Fruit fly (Drosophila melanogaster) whole organism, prepupa: ENCODE data around the gene CG46383.

Experiments
- CG10631 ChIP-seq: fragments of 200-800 bp; sonication (Bioruptor generic); optimal IDR thresholded peaks from 2 replicates; lab custom pipeline; 2016; ENCODE audit warnings: missing biosample characterization, missing genetic modification characterization
- CG11294 ChIP-seq: fragments of 200-800 bp; sonication (Bioruptor generic); IDR thresholded peaks from 2 replicates; pipeline ENCODE4 v1.3.6; 2022; ENCODE audit warnings: missing biosample characterization, missing genetic modification characterization
- CG11762 ChIP-seq: fragments of 200-800 bp; sonication (Bioruptor generic); optimal IDR thresholded peaks from 3 replicates; lab custom pipeline; 2016; ENCODE audit warnings: missing biosample characterization, missing genetic modification characterization; ENCODE audit not compliant: insufficient read depth
- CG11902 ChIP-seq: fragments of 200-800 bp; sonication (Bioruptor generic); optimal IDR thresholded peaks from 3 replicates; lab custom pipeline; 2016; ENCODE audit warnings: missing biosample characterization, missing genetic modification characterization
- CG15336 ChIP-seq: fragments of 200-800 bp; sonication (Bioruptor generic); IDR thresholded peaks from 2 replicates; pipeline ENCODE4 v1.3.6; 2022; ENCODE audit warnings: missing biosample characterization, missing genetic modification characterization
- CG1621 ChIP-seq: fragments of 200-800 bp; sonication (Bioruptor generic); optimal IDR thresholded peaks from 3 replicates; lab custom pipeline; 2018; ENCODE audit warnings: missing biosample characterization, mild to moderate bottlenecking, missing genetic modification characterization
- CG16779 ChIP-seq: fragments of 200-800 bp; sonication (Bioruptor generic); optimal IDR thresholded peaks from 3 replicates; lab custom pipeline; 2017; ENCODE audit warnings: missing biosample characterization, mild to moderate bottlenecking, missing genetic modification characterization
- CG3032 ChIP-seq: fragments of 200-800 bp; optimal IDR thresholded peaks from 2 replicates; lab custom pipeline; 2019; ENCODE audit warnings: missing biosample characterization, mild to moderate bottlenecking, missing genetic modification characterization, moderate library complexity
- CG31627 ChIP-seq: fragments of 200-800 bp; sonication (Bioruptor generic); optimal IDR thresholded peaks from 3 replicates; lab custom pipeline; 2016; ENCODE audit warnings: missing biosample characterization, missing genetic modification characterization
- CG32006 ChIP-seq: fragments of 200-800 bp; sonication (Bioruptor generic); optimal IDR thresholded peaks from 3 replicates; lab custom pipeline; 2017; ENCODE audit warnings: missing biosample characterization, mild to moderate bottlenecking, missing genetic modification characterization
- CG34406 ChIP-seq: fragments of 200-800 bp; sonication (Bioruptor generic); optimal IDR thresholded peaks from 3 replicates; lab custom pipeline; 2016; ENCODE audit warnings: missing biosample characterization, missing genetic modification characterization
- CG3919 ChIP-seq: fragments of 200-800 bp; sonication (Bioruptor generic); optimal IDR thresholded peaks from 3 replicates; lab custom pipeline; 2016; ENCODE audit warnings: missing biosample characterization, missing genetic modification characterization
- CG4318 ChIP-seq: fragments of 200-800 bp; sonication (Bioruptor generic); optimal IDR thresholded peaks from 3 replicates; lab custom pipeline; 2017; ENCODE audit warnings: missing biosample characterization, mild to moderate bottlenecking, missing genetic modification characterization
- CG6163 ChIP-seq: fragments of 200-800 bp; sonication (Bioruptor generic); IDR thresholded peaks from 3 replicates; pipeline ENCODE4 v1.3.6; 2022; ENCODE audit warnings: missing biosample characterization, missing genetic modification characterization
- CG6276 ChIP-seq: fragments of 200-800 bp; sonication (Bioruptor generic); optimal IDR thresholded peaks from 2 replicates; lab custom pipeline; 2017; ENCODE audit warnings: missing biosample characterization, mild to moderate bottlenecking, missing genetic modification characterization
- CG6792 ChIP-seq: fragments of 200-800 bp; sonication (Bioruptor generic); optimal IDR thresholded peaks from 3 replicates; lab custom pipeline; 2016; ENCODE audit warnings: missing biosample characterization, missing genetic modification characterization
- CG6808 ChIP-seq: fragments of 200-800 bp; sonication (Bioruptor generic); optimal IDR thresholded peaks from 3 replicates; lab custom pipeline; 2017; ENCODE audit warnings: missing biosample characterization, missing genetic modification characterization, mild to moderate bottlenecking, moderate library complexity, missing genetic modification reagents
- CG6854 ChIP-seq: fragments of 200-800 bp; sonication (Bioruptor generic); optimal IDR thresholded peaks from 2 replicates; lab custom pipeline; 2017; ENCODE audit warnings: missing biosample characterization, mild to moderate bottlenecking, missing genetic modification characterization
- CG8119 ChIP-seq: fragments of 200-800 bp; sonication (Bioruptor generic); IDR thresholded peaks from 3 replicates; pipeline ENCODE4 v1.3.6; 2022; ENCODE audit warnings: missing biosample characterization, missing genetic modification characterization
- CG8319 ChIP-seq: fragments of 200-800 bp; sonication (Bioruptor generic); optimal IDR thresholded peaks from 3 replicates; lab custom pipeline; 2016; ENCODE audit warnings: missing biosample characterization, missing genetic modification characterization
- CG8632 ChIP-seq: fragments of 200-800 bp; sonication (Bioruptor generic); optimal IDR thresholded peaks from 3 replicates; lab custom pipeline; 2016; ENCODE audit warnings: missing biosample characterization, missing genetic modification characterization
- Eip75B ChIP-seq: fragments of 200-800 bp; sonication (Bioruptor generic); optimal IDR thresholded peaks from 3 replicates; lab custom pipeline; 2016; ENCODE audit warnings: missing biosample characterization, missing genetic modification characterization
- Eip78C ChIP-seq: fragments of 200-800 bp; sonication (Bioruptor generic); peaks from one replicate; lab custom pipeline; 2016; ENCODE audit warnings: missing biosample characterization, missing genetic modification characterization
- Eip93F ChIP-seq: fragments of 200-800 bp; sonication (Bioruptor generic); optimal IDR thresholded peaks from 2 replicates; lab custom pipeline; 2016; ENCODE audit warnings: missing biosample characterization, mild to moderate bottlenecking, missing genetic modification characterization
- Ets21C ChIP-seq: fragments of 200-800 bp; sonication (Bioruptor generic); optimal IDR thresholded peaks from 3 replicates; lab custom pipeline; 2016; ENCODE audit warnings: missing biosample characterization, missing genetic modification characterization
- Gug ChIP-seq: fragments of 200-800 bp; sonication (Bioruptor generic); IDR thresholded peaks from 2 replicates; pipeline ENCODE4 v1.3.6; 2022; ENCODE audit warnings: missing biosample characterization, missing genetic modification characterization
- Hr38 ChIP-seq: sonication (Bioruptor generic); optimal IDR thresholded peaks from 2 replicates; lab custom pipeline; 2016; ENCODE audit warnings: missing biosample characterization, missing genetic modification characterization
- Hr39 ChIP-seq: fragments of 200-800 bp; sonication (Bioruptor generic); optimal IDR thresholded peaks from 2 replicates; lab custom pipeline; 2016; ENCODE audit warnings: missing biosample characterization, missing genetic modification characterization
- Hr4 ChIP-seq: fragments of 200-800 bp; sonication (Bioruptor generic); optimal IDR thresholded peaks from 3 replicates; lab custom pipeline; 2016; ENCODE audit warnings: missing biosample characterization, missing genetic modification characterization
- Lpt ChIP-seq: fragments of 200-800 bp; sonication (Bioruptor generic); optimal IDR thresholded peaks from 3 replicates; lab custom pipeline; 2016; ENCODE audit warnings: missing biosample characterization, missing genetic modification characterization
- Met ChIP-seq: fragments of 200-800 bp; sonication (Bioruptor generic); optimal IDR thresholded peaks from 3 replicates; lab custom pipeline; 2016; ENCODE audit warnings: missing biosample characterization, missing genetic modification characterization
- OdsH ChIP-seq: fragments of 200-800 bp; sonication (Bioruptor generic); optimal IDR thresholded peaks from 3 replicates; lab custom pipeline; 2016; ENCODE audit warnings: missing biosample characterization, missing genetic modification characterization
- Smox ChIP-seq: fragments of 200-800 bp; sonication (Bioruptor generic); optimal IDR thresholded peaks from 3 replicates; lab custom pipeline; 2016; ENCODE audit warnings: missing biosample characterization, missing genetic modification characterization
- Sox102F ChIP-seq: fragments of 200-800 bp; sonication (Bioruptor generic); optimal IDR thresholded peaks from 2 replicates; lab custom pipeline; 2016; ENCODE audit warnings: missing biosample characterization, mild to moderate bottlenecking, missing genetic modification characterization
- Sox15 ChIP-seq: fragments of 200-800 bp; sonication (Bioruptor generic); optimal IDR thresholded peaks from 3 replicates; lab custom pipeline; 2016; ENCODE audit warnings: missing biosample characterization, missing genetic modification characterization
- achi ChIP-seq: fragments of 200-800 bp; sonication (Bioruptor generic); optimal IDR thresholded peaks from 3 replicates; lab custom pipeline; 2016; ENCODE audit warnings: missing biosample characterization, missing genetic modification characterization
- dac ChIP-seq: fragments of 200-800 bp; sonication (Bioruptor generic); optimal IDR thresholded peaks from 2 replicates; lab custom pipeline; 2017; ENCODE audit warnings: missing biosample characterization, mild to moderate bottlenecking, missing genetic modification characterization
- dsx ChIP-seq: fragments of 200-800 bp; optimal IDR thresholded peaks from 3 replicates; lab custom pipeline; 2019; ENCODE audit warnings: missing biosample characterization, mild to moderate bottlenecking, missing genetic modification characterization, moderate library complexity; ENCODE audit not compliant: poor library complexity, severe bottlenecking
- eg ChIP-seq: fragments of 200-800 bp; sonication (Bioruptor generic); IDR thresholded peaks from 3 replicates; pipeline ENCODE4 v1.3.6; 2022; ENCODE audit warnings: missing biosample characterization, missing genetic modification characterization
- esn ChIP-seq: fragments of 200-800 bp; sonication (Bioruptor generic); optimal IDR thresholded peaks from 2 replicates; lab custom pipeline; 2016; ENCODE audit warnings: missing biosample characterization, mild to moderate bottlenecking, missing genetic modification characterization, moderate library complexity
- fd59A ChIP-seq: fragments of 200-800 bp; sonication (Bioruptor generic); optimal IDR thresholded peaks from 2 replicates; lab custom pipeline; 2017; ENCODE audit warnings: missing biosample characterization, mild to moderate bottlenecking, missing genetic modification characterization, missing genetic modification reagents
- fd85E ChIP-seq: fragments of 200-800 bp; sonication (Bioruptor generic); optimal IDR thresholded peaks from 3 replicates; lab custom pipeline; 2016; ENCODE audit warnings: missing biosample characterization, missing genetic modification characterization
- fkh ChIP-seq: fragments of 200-800 bp; sonication (Bioruptor generic); optimal IDR thresholded peaks from 3 replicates; lab custom pipeline; 2017; ENCODE audit warnings: missing biosample characterization, mild to moderate bottlenecking, missing genetic modification characterization, moderate library complexity
- lz ChIP-seq: fragments of 200-800 bp; sonication (Bioruptor generic); optimal IDR thresholded peaks from 3 replicates; lab custom pipeline; 2016; ENCODE audit warnings: missing biosample characterization, missing genetic modification characterization
- net ChIP-seq: fragments of 200-800 bp; sonication (Bioruptor generic); optimal IDR thresholded peaks from 3 replicates; lab custom pipeline; 2016; ENCODE audit warnings: missing biosample characterization, missing genetic modification characterization
- pdm3 ChIP-seq: fragments of 200-800 bp; sonication (Bioruptor generic); optimal IDR thresholded peaks from 3 replicates; lab custom pipeline; 2016; ENCODE audit warnings: missing biosample characterization, missing genetic modification characterization
- spab ChIP-seq: fragments of 200-800 bp; sonication (Bioruptor generic); optimal IDR thresholded peaks from 2 replicates; lab custom pipeline; 2017; ENCODE audit warnings: missing biosample characterization, mild to moderate bottlenecking, missing genetic modification characterization, missing genetic modification reagents
- ss ChIP-seq, 2 experiments: fragments of 200-800 bp; sonication (Bioruptor generic); optimal IDR thresholded peaks; 2 replicates in 1 of 2; 3 replicates in 1 of 2; lab custom pipeline; 2017 to 2018; ENCODE audit warnings: mild to moderate bottlenecking in 2 of 2, missing biosample characterization in 2 of 2, missing genetic modification characterization in 2 of 2, moderate library complexity in 1 of 2
- vri ChIP-seq: fragments of 200-800 bp; sonication (Bioruptor generic); optimal IDR thresholded peaks from 3 replicates; lab custom pipeline; 2016; ENCODE audit warnings: missing biosample characterization, mild to moderate bottlenecking, missing genetic modification characterization

The CG46383 gene

DNA sequence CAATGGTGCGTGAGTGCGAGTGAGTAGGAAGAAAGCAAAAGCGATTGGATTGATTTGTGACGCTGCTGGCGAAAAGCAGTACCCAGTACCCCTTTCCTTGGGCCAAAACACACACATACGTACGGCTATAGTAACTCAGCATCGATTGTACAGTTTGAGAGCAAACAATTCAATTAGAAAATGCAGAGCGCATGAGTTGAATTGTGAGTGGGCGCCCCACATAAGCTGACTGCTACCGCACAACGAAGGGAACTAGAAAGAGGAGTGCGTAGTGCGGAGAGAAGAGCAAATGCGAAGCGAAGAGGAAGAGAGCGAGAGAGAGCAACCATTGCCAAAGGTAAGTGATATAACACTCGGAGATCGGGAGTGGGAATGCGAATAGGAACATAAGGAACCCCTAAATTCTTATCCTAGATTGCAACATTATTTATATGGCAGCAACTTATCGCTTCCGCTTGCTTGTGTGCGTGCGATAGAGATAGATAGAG is 22.8 kb upstream of the CG46383 start (continued):
- no peak for TF ChIP-seq CG4318 (GFP tag; lab: Kevin White, UChicago)
- TF ChIP-seq Lpt (GFP tag; lab: Kevin White, UChicago): no peak
- no peak for TF ChIP-seq Ets21C
- TF ChIP-seq CG34406 (GFP tag; lab: Kevin White, UChicago): no peak
- no peak for TF ChIP-seq CG11762 (GFP tag; lab: Kevin White, UChicago)

DNA sequence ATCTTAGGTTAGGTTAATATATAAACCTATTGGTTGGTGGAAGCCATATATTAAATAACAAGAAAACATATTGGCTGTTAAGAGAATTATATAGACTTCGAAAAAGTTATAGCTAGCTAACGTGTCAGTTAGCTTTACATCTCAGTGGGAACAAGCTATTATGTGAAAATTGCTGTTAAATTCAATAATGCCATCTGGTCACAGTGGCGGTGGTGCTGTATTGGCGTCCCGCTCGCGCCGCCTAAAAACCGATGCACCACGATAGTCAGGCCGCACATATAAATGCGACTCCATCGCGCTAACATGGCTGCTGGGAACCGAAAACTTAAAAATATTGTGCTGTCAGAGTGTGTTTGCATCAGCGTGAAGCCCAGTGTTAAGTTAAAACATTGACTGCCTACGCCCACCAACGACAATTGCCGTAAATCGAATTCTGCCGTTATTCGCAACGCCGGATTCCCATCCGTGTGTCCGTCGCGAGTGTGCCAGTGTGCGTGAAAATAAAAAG is 22.3 kb upstream of the CG46383 start, which contains the start of gene Hel89B:
Gene Hel89B, plus strand, starts transcription at position 320 of the 508 bp plus-strand sequence.
- peak; percentile 53 for TF ChIP-seq lz (GFP tag; lab: Kevin White, UChicago)
- TF ChIP-seq Gug (GFP tag; lab: Robert Waterston, UW): no peak
- TF ChIP-seq fd85E (GFP tag; lab: Kevin White, UChicago): no peak
- no peak for TF ChIP-seq spab (GFP tag; lab: Kevin White, UChicago)
- no peak for TF ChIP-seq CG6276 (GFP tag; lab: Kevin White, UChicago)
- TF ChIP-seq Hr38 (GFP tag; lab: Kevin White, UChicago): no peak
- peak; percentile 35 for TF ChIP-seq Met (GFP tag; lab: Kevin White, UChicago)
- TF ChIP-seq CG8319 (GFP tag; lab: Kevin White, UChicago): no peak
- TF ChIP-seq CG11902: peak; percentile 50
- TF ChIP-seq dsx (GFP tag; lab: Kevin White, UChicago): no peak
- TF ChIP-seq eg (GFP tag; lab: Robert Waterston, UW): no peak
- TF ChIP-seq CG31627 (GFP tag; lab: Kevin White, UChicago): peak; percentile 70
- TF ChIP-seq Ets21C: peak; percentile 61
- peak; percentile 50 for TF ChIP-seq CG6854 (GFP tag; lab: Kevin White, UChicago)
- peak; percentile 10 for TF ChIP-seq Lpt (GFP tag; lab: Kevin White, UChicago)
- TF ChIP-seq Smox: peak; percentile 44
- TF ChIP-seq Eip78C (GFP tag; lab: Kevin White, UChicago): peak; percentile 80
- TF ChIP-seq CG8119 (GFP tag; lab: Robert Waterston, UW): no peak
- no peak for TF ChIP-seq CG16779
- TF ChIP-seq Eip75B (GFP tag; lab: Kevin White, UChicago): peak; percentile 1
- TF ChIP-seq Hr4 (GFP tag; lab: Kevin White, UChicago): peak; percentile 72
- peak in 1 of 2 experiments; percentile 10 for TF ChIP-seq ss (GFP tag; optimal IDR thresholded peaks at IDR 0.05; lab: Kevin White, UChicago)
- peak; percentile 36 for TF ChIP-seq dac (GFP tag; lab: Kevin White, UChicago)
- TF ChIP-seq Sox102F (GFP tag; lab: Kevin White, UChicago): no peak
- peak; percentile 49 for TF ChIP-seq Sox15 (GFP tag; lab: Kevin White, UChicago)
- TF ChIP-seq CG10631: peak; percentile 56
- no peak for TF ChIP-seq CG6808
- no peak for TF ChIP-seq CG34406 (GFP tag; lab: Kevin White, UChicago)
- no peak for TF ChIP-seq CG8632 (GFP tag; lab: Kevin White, UChicago)
- TF ChIP-seq net (GFP tag; lab: Kevin White, UChicago): peak; percentile 34
- TF ChIP-seq fd59A (GFP tag; lab: Kevin White, UChicago): no peak
- TF ChIP-seq CG3032 (tag; lab: Kevin White, UChicago): peak; percentile 71
- TF ChIP-seq vri (GFP tag; lab: Kevin White, UChicago): no peak
- TF ChIP-seq CG11294 (GFP tag; lab: Robert Waterston, UW): no peak
- TF ChIP-seq CG6792 (GFP tag; lab: Kevin White, UChicago): no peak
- peak; percentile 63 for TF ChIP-seq achi (GFP tag; lab: Kevin White, UChicago)
- no peak for TF ChIP-seq Eip93F (GFP tag; lab: Kevin White, UChicago)
- peak; percentile 63 for TF ChIP-seq Hr39 (GFP tag; lab: Kevin White, UChicago)
- TF ChIP-seq OdsH (GFP tag; lab: Kevin White, UChicago): peak; percentile 47
- no peak for TF ChIP-seq CG6163 (GFP tag; lab: Robert Waterston, UW)
- TF ChIP-seq CG32006 (GFP tag; lab: Kevin White, UChicago): peak; percentile 59
- TF ChIP-seq esn (GFP tag; lab: Kevin White, UChicago): no peak
- no peak for TF ChIP-seq CG4318 (GFP tag; lab: Kevin White, UChicago)
- TF ChIP-seq fkh (GFP tag; lab: Kevin White, UChicago): no peak
- peak; percentile 38 for TF ChIP-seq CG1621 (tag; lab: Kevin White, UChicago)
- TF ChIP-seq pdm3 (GFP tag; lab: Kevin White, UChicago): peak; percentile 66
- no peak for TF ChIP-seq CG15336 (GFP tag; lab: Robert Waterston, UW)
- TF ChIP-seq CG3919: no peak
